Worm (Caenorhabditis elegans) whole organism, L4 larva: ENCODE data around the gene C17G1.14.

Experiments used
- F49E8.2 ChIP-seq: sonication (generic microtip); optimal IDR thresholded peaks from 2 replicates; lab custom pipeline; 2016; ENCODE audit warnings: missing compliant biosample characterization, mild to moderate bottlenecking, missing genetic modification characterization, borderline replicate concordance
- ZK546.5 ChIP-seq, 2 experiments: sonication (generic microtip); optimal IDR thresholded peaks; 2 replicates each; lab custom pipeline; 2017; ENCODE audit warnings: missing biosample characterization in 2 of 2, missing genetic modification characterization in 2 of 2
- aha-1 ChIP-seq: fragments of 150-350 bp; peaks from one replicate; lab custom pipeline; 2014; ENCODE audit warnings: missing biosample characterization, missing genetic modification characterization
- ama-1 ChIP-seq: fragments of 150-350 bp; optimal IDR thresholded peaks from 2 replicates; lab custom pipeline; 2014; ENCODE audit warnings: inconsistent platforms, mixed read lengths
- daf-19 ChIP-seq: fragments of 200-800 bp; sonication (Bioruptor generic); conservative IDR thresholded peaks from 2 replicates; pipeline ENCODE4 v1.3.6; 2022; ENCODE audit warnings: missing genetic modification characterization, missing compliant biosample characterization
- fkh-10 ChIP-seq: fragments of 150-350 bp; optimal IDR thresholded peaks from 2 replicates; lab custom pipeline; 2014; ENCODE audit warnings: missing biosample characterization, missing genetic modification reagents, missing genetic modification characterization
- jun-1 ChIP-seq: fragments of 150-350 bp; optimal IDR thresholded peaks from 2 replicates; lab custom pipeline; 2014; ENCODE audit warnings: missing biosample characterization, missing genetic modification reagents, missing genetic modification characterization
- lin-29 ChIP-seq: fragments of 200-800 bp; sonication (Bioruptor generic); IDR thresholded peaks from 2 replicates; pipeline ENCODE4 v1.3.6; 2022; ENCODE audit warnings: missing genetic modification reagents, missing genetic modification characterization, missing compliant biosample characterization
- lin-39 ChIP-seq: fragments of 150-350 bp; optimal IDR thresholded peaks from 2 replicates; lab custom pipeline; 2014; ENCODE audit warnings: missing biosample characterization, missing genetic modification reagents, missing genetic modification characterization
- nhr-237 ChIP-seq: sonication (generic microtip); optimal IDR thresholded peaks from 2 replicates; lab custom pipeline; 2017; ENCODE audit warnings: missing biosample characterization, missing genetic modification characterization
- nhr-25 ChIP-seq: sonication (generic microtip); optimal IDR thresholded peaks from 2 replicates; lab custom pipeline; 2017; ENCODE audit warnings: missing genetic modification characterization, mild to moderate bottlenecking, missing compliant biosample characterization, antibody characterized with exemption, moderate library complexity, borderline replicate concordance; ENCODE audit not compliant: insufficient read depth
- nhr-41 ChIP-seq: fragments of 200-800 bp; sonication (Bioruptor generic); IDR thresholded peaks from 2 replicates; pipeline ENCODE4 v1.3.6; 2022; ENCODE audit warnings: missing genetic modification reagents, missing genetic modification characterization, missing compliant biosample characterization
- unc-130 ChIP-seq: sonication (generic microtip); optimal IDR thresholded peaks from 2 replicates; lab custom pipeline; 2016; ENCODE audit warnings: missing genetic modification reagents, missing genetic modification characterization, missing compliant biosample characterization
- ztf-11 ChIP-seq: fragments of 150-350 bp; optimal IDR thresholded peaks from 2 replicates; lab custom pipeline; 2014; ENCODE audit warnings: missing biosample characterization, missing genetic modification characterization

DNA sequence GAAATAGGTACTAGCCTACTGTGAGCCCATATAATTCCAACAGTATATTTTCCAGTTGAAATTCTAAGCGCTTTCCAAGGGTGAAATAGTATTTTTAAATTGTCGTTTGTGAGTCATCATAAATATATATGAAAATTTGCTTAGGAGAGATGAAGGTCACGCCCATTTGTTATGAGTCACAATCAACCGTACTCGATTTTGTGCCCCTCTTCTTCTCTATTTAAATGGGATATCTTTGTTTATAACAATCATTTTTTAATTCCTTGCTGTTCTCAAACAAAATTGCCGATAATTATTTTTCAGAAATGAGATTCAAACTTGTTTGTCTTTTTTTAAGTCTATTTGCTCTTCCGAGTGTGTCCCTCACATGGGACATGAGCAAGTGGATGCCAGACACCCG, 19.6 kb upstream of the C17G1.14 start, which contains the start of gene folr-1:
- TF ChIP-seq ztf-11 (tag; lab: Kevin White, UChicago), result no peak
- no peak for TF ChIP-seq ZK546.5 (tag; optimal IDR thresholded peaks at IDR 0.05; lab: Kevin White, UChicago)
- no peak for TF ChIP-seq ama-1 (lab: Kevin White, UChicago)
- no peak for TF ChIP-seq F49E8.2 (tag; lab: Kevin White, UChicago)
- no peak for TF ChIP-seq lin-29 (GFP tag; lab: Robert Waterston, UW)
- TF ChIP-seq lin-39, result no peak
- TF ChIP-seq nhr-41 (GFP tag; lab: Robert Waterston, UW), result no peak
- no peak for TF ChIP-seq nhr-25 (tag; lab: Kevin White, UChicago)
- no peak for TF ChIP-seq nhr-237
- no peak for TF ChIP-seq jun-1 (tag; lab: Kevin White, UChicago)
- TF ChIP-seq unc-130 (GFP tag; lab: Kevin White, UChicago), result no peak
- no peak for TF ChIP-seq fkh-10 (GFP tag; lab: Kevin White, UChicago)
- no peak for TF ChIP-seq daf-19 (GFP tag; lab: Robert Waterston, UW)
- no peak for TF ChIP-seq aha-1 (tag; lab: Kevin White, UChicago)
